Fruit fly (Drosophila melanogaster) whole organism, embryonic: ENCODE measurements around the gene CG1638.
A peak's percentile ranks its signal among the peaks of the same experiment; 100 is the strongest.

Source experiments
- Bdp1 ChIP-seq: fragments of 200-800 bp; sonication (Bioruptor generic); optimal IDR thresholded peaks from 3 replicates; lab custom pipeline; 2016; ENCODE audit warnings: missing biosample characterization, missing genetic modification characterization
- CG10543 ChIP-seq: fragments of 200-800 bp; sonication (Bioruptor generic); optimal IDR thresholded peaks from 3 replicates; lab custom pipeline; 2017; ENCODE audit warnings: missing biosample characterization, mild to moderate bottlenecking, missing genetic modification characterization, moderate library complexity
- CG12155 ChIP-seq: fragments of 200-800 bp; sonication (Bioruptor generic); optimal IDR thresholded peaks from 3 replicates; lab custom pipeline; 2016; ENCODE audit warnings: missing biosample characterization, missing genetic modification characterization
- CG12744 ChIP-seq: fragments of 200-800 bp; sonication (Bioruptor generic); optimal IDR thresholded peaks from 2 replicates; lab custom pipeline; 2016; ENCODE audit warnings: missing biosample characterization, missing genetic modification characterization
- CG13287 ChIP-seq: fragments of 200-800 bp; sonication (Bioruptor generic); IDR thresholded peaks from 2 replicates; pipeline ENCODE4 v1.3.6; 2022; ENCODE audit warnings: missing biosample characterization, missing genetic modification characterization; ENCODE audit not compliant: partially characterized antibody
- CG13894 ChIP-seq: fragments of 200-800 bp; sonication (Bioruptor generic); optimal IDR thresholded peaks from 3 replicates; lab custom pipeline; 2018; ENCODE audit warnings: missing biosample characterization, mild to moderate bottlenecking, missing genetic modification characterization, moderate library complexity
- CG15696 ChIP-seq: fragments of 200-800 bp; sonication (Bioruptor generic); optimal IDR thresholded peaks from 2 replicates; lab custom pipeline; 2019; ENCODE audit warnings: missing biosample characterization, mild to moderate bottlenecking, missing genetic modification characterization, moderate library complexity
- CG16863 ChIP-seq: fragments of 200-800 bp; sonication (Bioruptor generic); optimal IDR thresholded peaks from 3 replicates; lab custom pipeline; 2016; ENCODE audit warnings: missing biosample characterization, missing genetic modification characterization
- CG18476 ChIP-seq: fragments of 200-800 bp; sonication (Bioruptor generic); optimal IDR thresholded peaks from 2 replicates; lab custom pipeline; 2016; ENCODE audit warnings: missing biosample characterization, mild to moderate bottlenecking, missing genetic modification characterization
- CG30431 ChIP-seq: fragments of 200-800 bp; sonication (Bioruptor generic); optimal IDR thresholded peaks from 2 replicates; lab custom pipeline; 2017; ENCODE audit warnings: missing biosample characterization, missing genetic modification characterization
- CG34376 ChIP-seq: fragments of 200-800 bp; sonication (Bioruptor generic); optimal IDR thresholded peaks from 2 replicates; lab custom pipeline; 2018; ENCODE audit warnings: missing biosample characterization, mild to moderate bottlenecking, missing genetic modification characterization
- CG4328 ChIP-seq: fragments of 200-800 bp; sonication (Bioruptor generic); optimal IDR thresholded peaks from 3 replicates; lab custom pipeline; 2017; ENCODE audit warnings: missing biosample characterization, missing genetic modification reagents, missing genetic modification characterization
- CG4424 ChIP-seq: fragments of 200-800 bp; sonication (Bioruptor generic); optimal IDR thresholded peaks from 3 replicates; lab custom pipeline; 2016; ENCODE audit warnings: missing biosample characterization, missing genetic modification characterization
- CG6272 ChIP-seq: fragments of 200-800 bp; sonication (Bioruptor generic); IDR thresholded peaks from 2 replicates; pipeline ENCODE4 v1.3.6; 2022; ENCODE audit warnings: missing biosample characterization, missing genetic modification characterization
- CG7839 ChIP-seq: fragments of 200-800 bp; sonication (Bioruptor generic); optimal IDR thresholded peaks from 3 replicates; lab custom pipeline; 2018; ENCODE audit warnings: missing biosample characterization, mild to moderate bottlenecking, missing genetic modification characterization, moderate library complexity
- CG8281 ChIP-seq: fragments of 200-800 bp; sonication (Bioruptor generic); optimal IDR thresholded peaks from 2 replicates; lab custom pipeline; 2018; ENCODE audit warnings: missing biosample characterization, mild to moderate bottlenecking, missing genetic modification characterization, moderate library complexity
- CG8290 ChIP-seq, 3 experiments: fragments of 200-800 bp; sonication (Bioruptor generic); optimal IDR thresholded peaks; 2 replicates each; lab custom pipeline; 2016 to 2019; ENCODE audit warnings: missing biosample characterization in 3 of 3, missing genetic modification characterization in 3 of 3, mild to moderate bottlenecking in 2 of 3, moderate library complexity in 1 of 3
- CG9932 ChIP-seq: fragments of 200-800 bp; sonication (Bioruptor generic); IDR thresholded peaks from 2 replicates; pipeline ENCODE4 v1.3.6; 2022; ENCODE audit warnings: missing biosample characterization, missing genetic modification characterization
- Chrac-16 ChIP-seq: fragments of 200-800 bp; sonication (Bioruptor generic); optimal IDR thresholded peaks from 3 replicates; lab custom pipeline; 2016; ENCODE audit warnings: missing biosample characterization, missing genetic modification characterization
- Deaf1 ChIP-seq: fragments of 200-800 bp; optimal IDR thresholded peaks from 3 replicates; lab custom pipeline; 2019; ENCODE audit warnings: missing biosample characterization, mild to moderate bottlenecking, missing genetic modification characterization, moderate library complexity
- Dip3 ChIP-seq: fragments of 200-800 bp; sonication (Bioruptor generic); optimal IDR thresholded peaks from 3 replicates; lab custom pipeline; 2016; ENCODE audit warnings: missing biosample characterization, missing genetic modification characterization
- Elba2 ChIP-seq: fragments of 200-800 bp; sonication (Bioruptor generic); optimal IDR thresholded peaks from 3 replicates; lab custom pipeline; 2016; ENCODE audit warnings: missing biosample characterization, missing genetic modification characterization
- Gsc ChIP-seq: fragments of 200-800 bp; sonication (Bioruptor generic); IDR thresholded peaks from 2 replicates; pipeline ENCODE4 v1.3.6; 2022; ENCODE audit warnings: missing biosample characterization, missing genetic modification characterization
- Med ChIP-seq: fragments of 200-800 bp; sonication (Bioruptor generic); peaks from one replicate; lab custom pipeline; 2016; ENCODE audit warnings: missing biosample characterization, missing genetic modification characterization, mild to moderate bottlenecking, inconsistent platforms, moderate library complexity
- Mrtf ChIP-seq: fragments of 200-800 bp; sonication (Bioruptor generic); IDR thresholded peaks from 3 replicates; pipeline ENCODE4 v1.3.6; 2022; ENCODE audit warnings: missing biosample characterization, missing genetic modification characterization
- Opbp ChIP-seq: fragments of 200-800 bp; sonication (Bioruptor generic); IDR thresholded peaks from 3 replicates; pipeline ENCODE4 v1.3.6; 2022; ENCODE audit warnings: missing biosample characterization, missing genetic modification characterization; ENCODE audit not compliant: partially characterized antibody
- Pdp1 ChIP-seq, 2 experiments: fragments of 200-800 bp; sonication (Bioruptor generic); optimal IDR thresholded peaks; 3 replicates each; lab custom pipeline; 2016; ENCODE audit warnings: missing biosample characterization in 2 of 2, missing genetic modification characterization in 2 of 2, mild to moderate bottlenecking in 1 of 2, moderate library complexity in 1 of 2
- Rfx ChIP-seq: fragments of 200-800 bp; sonication (Bioruptor generic); IDR thresholded peaks from 2 replicates; pipeline ENCODE4 v1.3.6; 2022; ENCODE audit warnings: missing biosample characterization, missing genetic modification characterization
- Six4 ChIP-seq: fragments of 200-800 bp; sonication (Bioruptor generic); optimal IDR thresholded peaks from 2 replicates; lab custom pipeline; 2016; ENCODE audit warnings: missing biosample characterization, missing genetic modification characterization
- ab ChIP-seq: fragments of 200-800 bp; sonication (Bioruptor generic); optimal IDR thresholded peaks from 2 replicates; lab custom pipeline; 2016; ENCODE audit warnings: missing biosample characterization, missing genetic modification characterization
- abd-A ChIP-seq: fragments of 200-800 bp; sonication (Bioruptor generic); optimal IDR thresholded peaks from 3 replicates; lab custom pipeline; 2019; ENCODE audit warnings: missing biosample characterization, mild to moderate bottlenecking, missing genetic modification characterization, moderate library complexity
- btn ChIP-seq: fragments of 200-800 bp; sonication (Bioruptor generic); optimal IDR thresholded peaks from 2 replicates; lab custom pipeline; 2016; ENCODE audit warnings: missing biosample characterization, missing genetic modification characterization
- cas ChIP-seq: fragments of 200-800 bp; sonication (Bioruptor generic); IDR thresholded peaks from 2 replicates; pipeline ENCODE4 v1.3.6; 2022; ENCODE audit warnings: missing biosample characterization, missing genetic modification characterization
- caup ChIP-seq: fragments of 200-800 bp; sonication (Bioruptor generic); optimal IDR thresholded peaks from 3 replicates; lab custom pipeline; 2017; ENCODE audit warnings: missing biosample characterization, mild to moderate bottlenecking, missing genetic modification characterization, moderate library complexity; ENCODE audit not compliant: severe bottlenecking
- chm ChIP-seq: fragments of 200-800 bp; sonication (Bioruptor generic); IDR thresholded peaks from 2 replicates; pipeline ENCODE4 v1.3.6; 2022; ENCODE audit warnings: missing biosample characterization, missing genetic modification characterization
- exex ChIP-seq: fragments of 200-800 bp; sonication (Bioruptor generic); optimal IDR thresholded peaks from 4 replicates; lab custom pipeline; 2018; ENCODE audit warnings: missing biosample characterization, mild to moderate bottlenecking, missing genetic modification characterization, moderate library complexity
- grau ChIP-seq: fragments of 200-800 bp; optimal IDR thresholded peaks from 3 replicates; lab custom pipeline; 2019; ENCODE audit warnings: missing biosample characterization, mild to moderate bottlenecking, missing genetic modification characterization, moderate library complexity
- hbn ChIP-seq: fragments of 200-800 bp; sonication (Bioruptor generic); IDR thresholded peaks from 2 replicates; pipeline ENCODE4 v1.3.6; 2022; ENCODE audit warnings: missing biosample characterization, missing genetic modification characterization; ENCODE audit not compliant: partially characterized antibody
- her ChIP-seq: fragments of 200-800 bp; sonication (Bioruptor generic); optimal IDR thresholded peaks from 2 replicates; lab custom pipeline; 2016; ENCODE audit warnings: missing biosample characterization, missing genetic modification characterization
- hkb ChIP-seq, 2 experiments: fragments of 200-800 bp in 1 of 2; fragments of >200 bp in 1 of 2; sonication (Bioruptor generic) in 1 of 2; IDR thresholded peaks in 1 of 2; optimal IDR thresholded peaks in 1 of 2; 2 replicates each; pipeline versions ENCODE4 v1.3.6 to Lab custom; 2017 to 2022; ENCODE audit warnings: missing biosample characterization in 1 of 2, missing genetic modification characterization in 1 of 2
- jing ChIP-seq: fragments of 200-800 bp; sonication (Bioruptor generic); optimal IDR thresholded peaks from 2 replicates; lab custom pipeline; 2018; ENCODE audit warnings: missing biosample characterization, mild to moderate bottlenecking, missing genetic modification characterization
- scrt ChIP-seq: fragments of 200-800 bp; sonication (Bioruptor generic); optimal IDR thresholded peaks from 2 replicates; lab custom pipeline; 2018; ENCODE audit warnings: missing biosample characterization, mild to moderate bottlenecking, missing genetic modification characterization, moderate library complexity
- sens ChIP-seq: fragments of 200-800 bp; sonication (Bioruptor generic); peaks from one replicate; lab custom pipeline; 2016; ENCODE audit warnings: missing biosample characterization, missing genetic modification characterization
- wek ChIP-seq: fragments of 200-800 bp; sonication (Bioruptor generic); optimal IDR thresholded peaks from 3 replicates; lab custom pipeline; 2018; ENCODE audit warnings: missing biosample characterization, mild to moderate bottlenecking, missing genetic modification characterization, moderate library complexity
- zen ChIP-seq: fragments of 200-800 bp; sonication (Bioruptor generic); optimal IDR thresholded peaks from 3 replicates; lab custom pipeline; 2018; ENCODE audit warnings: missing biosample characterization, mild to moderate bottlenecking, missing genetic modification characterization, moderate library complexity

Gene CG1638

dm6 chr3R:31597736-31598431 lies 7.5 kb downstream of the CG1638 start:
- TF ChIP-seq Elba2 (GFP tag; lab: Kevin White, UChicago) (no peak), CG18476 (GFP tag; lab: Kevin White, UChicago) (peak; percentile 55), CG16863 (GFP tag; lab: Kevin White, UChicago) (no peak), hkb (optimal IDR thresholded peaks at IDR 0.05; lab: Kevin White, UChicago) (no peak), hkb (GFP tag; IDR thresholded peaks at IDR 0.05; lab: Robert Waterston, UW) (0 out of 2 replicates have a peak, but pooled peaks have one; percentile 2), Med (GFP tag; lab: Kevin White, UChicago) (peak; percentile 1), CG34376 (peak; percentile 48), CG13894 (tag; lab: Kevin White, UChicago) (no peak), Chrac-16 (GFP tag; lab: Kevin White, UChicago) (no peak), sens (GFP tag; lab: Kevin White, UChicago) (peak; percentile 54), Pdp1 (GFP tag; optimal IDR thresholded peaks at IDR 0.05; lab: Kevin White, UChicago) (peak in 1 of 2 experiments; percentile 91), CG6272 (GFP tag; lab: Robert Waterston, UW) (no peak), Rfx (GFP tag; lab: Robert Waterston, UW) (0 out of 2 replicates have a peak, but pooled peaks have one; percentile 1)
- TF ChIP-seq, all 482 proteins: peak for 7

DNA sequence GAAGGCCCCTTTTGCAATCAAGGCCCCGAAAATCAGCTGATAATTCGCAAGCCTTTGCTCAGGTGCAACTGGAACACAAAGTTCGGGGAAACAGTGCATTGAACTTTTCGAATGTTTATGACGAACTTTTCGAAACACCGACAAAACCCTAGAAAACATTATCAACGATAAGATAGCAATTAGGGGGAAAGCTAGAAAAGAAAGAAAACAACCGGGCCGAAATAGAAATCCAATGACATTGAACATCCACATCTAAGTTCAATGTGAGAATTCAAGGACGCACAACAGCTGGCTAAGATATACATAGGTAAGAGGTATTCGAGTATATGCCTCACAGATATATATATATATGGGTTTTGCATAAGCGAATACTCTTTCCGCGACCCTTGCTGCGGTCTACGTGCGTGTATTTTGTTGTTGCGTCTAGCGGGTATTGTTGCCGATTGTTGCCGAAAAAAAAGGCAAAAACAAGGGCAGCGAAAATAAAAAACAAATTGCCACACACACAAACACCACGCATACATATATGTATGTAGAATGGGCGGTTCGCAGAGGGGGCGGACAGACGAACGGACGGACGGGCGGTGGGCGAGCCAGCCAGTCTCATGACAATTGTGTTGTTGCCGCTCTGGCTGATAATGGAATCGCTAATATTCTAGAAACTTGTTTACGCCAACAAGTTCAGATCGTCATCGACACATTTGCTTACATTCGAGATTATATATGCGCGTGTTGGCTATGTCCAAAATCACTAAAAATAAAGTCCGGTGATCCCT lies 9.3 kb downstream of the CG1638 start:
- TF ChIP-seq caup (peak; percentile 13), grau (tag; lab: Kevin White, UChicago) (no peak), Dip3 (no peak), Six4 (GFP tag; lab: Kevin White, UChicago) (no peak), CG7839 (tag; lab: Kevin White, UChicago) (no peak), exex (tag; lab: Kevin White, UChicago) (peak; percentile 70), zen (tag; lab: Kevin White, UChicago) (no peak), CG4328 (GFP tag; lab: Kevin White, UChicago) (peak; percentile 27), CG12744 (no peak), Mrtf (GFP tag; lab: Robert Waterston, UW) (no peak), Opbp (no peak), CG8281 (tag; lab: Kevin White, UChicago) (no peak), CG30431 (GFP tag; lab: Kevin White, UChicago) (no peak), abd-A (peak; percentile 44), CG8290 (GFP tag; optimal IDR thresholded peaks at IDR 0.05; lab: Kevin White, UChicago) (no peak), CG8290 (tag; optimal IDR thresholded peaks at IDR 0.05; lab: Kevin White, UChicago) (no peak), cas (GFP tag; lab: Robert Waterston, UW) (no peak), CG10543 (GFP tag; lab: Kevin White, UChicago) (peak; percentile 91), Gsc (GFP tag; lab: Robert Waterston, UW) (no peak), Bdp1 (GFP tag; lab: Kevin White, UChicago) (no peak), chm (GFP tag; lab: Robert Waterston, UW) (no peak), ab (GFP tag; lab: Kevin White, UChicago) (no peak), CG13287 (0 out of 2 replicates have a peak, but pooled peaks have one; percentile 16), wek (GFP tag; lab: Kevin White, UChicago) (no peak), CG4424 (no peak), btn (no peak), her (GFP tag; lab: Kevin White, UChicago) (no peak), CG15696 (tag; lab: Kevin White, UChicago) (no peak), CG12155 (no peak), CG9932 (0 out of 2 replicates have a peak, but pooled peaks have one; percentile 16), Deaf1 (tag; lab: Kevin White, UChicago) (no peak), hbn (GFP tag; lab: Robert Waterston, UW) (no peak), jing (GFP tag; lab: Kevin White, UChicago) (no peak), scrt (GFP tag; lab: Kevin White, UChicago) (no peak), sens (GFP tag; lab: Kevin White, UChicago) (peak; percentile 12)
